Worm (Caenorhabditis elegans): ENCODE measurements around the gene ZC239.17.

The ZC239.17 gene

ce11 chrII:3225780-3226179 lies at the start of gene ZC239.17:
Gene ZC239.17 (minus strand): TSS chrII:3225880.
- TF ChIP-seq W03F9.2 (tag; optimal IDR thresholded peaks at IDR 0.05), result no peak
- no peak for TF ChIP-seq dao-5 (tag; optimal IDR thresholded peaks at IDR 0.05)
- TF ChIP-seq him-1 (tag; optimal IDR thresholded peaks at IDR 0.05), result no peak

ce11 chrII:3274923-3275322 lies 49.2 kb upstream of the ZC239.17 start, which contains the start of gene F02E11.3:
Gene F02E11.3 (minus strand): TSS chrII:3275023.
- no peak for TF ChIP-seq him-1 (tag; optimal IDR thresholded peaks at IDR 0.05)
- no peak for TF ChIP-seq dao-5 (tag; optimal IDR thresholded peaks at IDR 0.05)
- no peak for TF ChIP-seq W03F9.2 (tag; optimal IDR thresholded peaks at IDR 0.05)

DNA sequence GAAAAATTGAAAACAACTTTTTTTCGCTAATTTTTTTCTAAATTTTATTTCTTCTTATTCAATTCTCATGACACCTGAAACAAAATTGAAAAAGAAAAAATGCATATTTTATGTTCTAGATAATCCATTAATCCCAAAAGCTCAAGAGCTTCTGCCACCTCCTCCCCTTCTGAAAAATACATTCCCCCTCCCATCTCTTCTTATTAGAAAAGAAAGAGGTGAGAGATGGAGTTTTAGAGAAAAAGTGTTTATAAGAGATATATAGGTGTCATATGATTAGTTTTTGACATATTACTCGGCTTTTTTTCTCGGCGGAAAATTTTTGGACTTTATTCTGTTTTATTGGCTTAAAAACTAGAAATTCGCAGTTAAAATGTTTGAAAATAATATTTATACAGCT lies 44.9 kb upstream of the ZC239.17 start:
- TF ChIP-seq dao-5 (tag; optimal IDR thresholded peaks at IDR 0.05) (no peak), him-1 (tag; optimal IDR thresholded peaks at IDR 0.05) (no peak), W03F9.2 (tag; optimal IDR thresholded peaks at IDR 0.05) (no peak)

ce11 chrII:3267815-3268214 lies 42.1 kb upstream of the ZC239.17 start:
- TF ChIP-seq W03F9.2 (tag; optimal IDR thresholded peaks at IDR 0.05) (no peak), dao-5 (tag; optimal IDR thresholded peaks at IDR 0.05) (no peak), him-1 (tag; optimal IDR thresholded peaks at IDR 0.05) (no peak)

DNA sequence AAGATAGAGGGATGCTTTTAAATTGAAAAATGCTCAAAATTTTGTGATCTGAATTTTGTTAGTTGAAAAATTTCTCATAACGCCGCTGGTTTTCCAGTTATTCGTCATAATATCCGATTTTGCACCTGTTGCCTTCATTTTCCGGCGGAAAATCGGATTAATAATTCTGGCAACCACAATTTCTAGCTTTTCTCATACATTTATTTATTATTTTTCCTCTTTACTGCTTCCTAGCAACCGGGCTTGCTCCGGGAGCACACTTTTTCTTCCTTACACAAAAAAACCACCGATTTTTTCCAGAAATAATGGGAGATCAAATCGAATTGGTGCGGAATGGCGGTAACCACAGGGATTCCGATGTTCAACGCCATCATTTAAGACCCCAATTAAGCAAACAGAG lies 41.7 kb upstream of the ZC239.17 start, which contains the start of gene F02E11.7:
Gene F02E11.7 (plus strand): TSS at position 301 of the 400 bp plus-strand sequence.
- TF ChIP-seq dao-5 (tag; optimal IDR thresholded peaks at IDR 0.05), result no peak
- TF ChIP-seq him-1 (tag; optimal IDR thresholded peaks at IDR 0.05), result no peak
- TF ChIP-seq W03F9.2 (tag; optimal IDR thresholded peaks at IDR 0.05), result no peak

DNA sequence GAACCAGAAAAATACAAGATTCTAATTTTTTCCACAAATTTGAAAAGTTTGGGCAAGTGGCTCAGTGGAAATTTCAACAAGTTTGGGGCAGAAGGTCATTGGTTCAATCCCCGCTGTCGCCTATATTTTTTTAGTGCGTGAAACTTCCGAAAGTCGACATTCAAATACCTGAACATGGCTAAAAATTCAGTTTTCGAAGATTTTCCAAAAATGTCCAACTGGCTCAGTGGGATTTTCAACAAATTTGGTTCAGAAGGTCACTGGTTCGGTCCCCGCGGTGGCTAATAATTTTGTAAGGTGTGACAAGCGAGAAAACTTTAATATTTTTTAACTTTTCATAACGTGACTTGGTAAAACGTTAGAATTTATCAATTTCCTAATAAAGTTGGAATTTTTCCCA lies 39.0 kb upstream of the ZC239.17 start:
- TF ChIP-seq him-1 (tag; optimal IDR thresholded peaks at IDR 0.05) (no peak), dao-5 (tag; optimal IDR thresholded peaks at IDR 0.05) (no peak), W03F9.2 (tag; optimal IDR thresholded peaks at IDR 0.05) (no peak)

DNA sequence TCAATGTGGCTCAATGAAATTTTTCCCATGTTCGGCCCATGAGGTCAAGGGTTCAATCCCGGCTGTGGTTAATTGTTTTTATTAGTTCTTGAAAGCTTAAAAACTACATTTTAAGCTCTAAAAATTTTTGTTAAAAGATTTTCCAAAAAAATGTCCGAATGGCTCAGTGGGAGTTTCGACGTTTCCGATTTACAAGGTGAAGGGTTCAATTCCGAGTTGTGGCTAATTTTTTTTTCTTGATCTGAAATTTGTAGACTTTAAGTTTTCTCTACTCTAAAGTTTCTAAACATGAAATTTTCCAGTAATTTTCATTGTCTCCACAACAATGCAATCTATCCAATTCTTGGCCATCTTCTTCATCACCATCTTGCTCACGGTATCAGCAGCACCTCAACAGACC lies 36.8 kb upstream of the ZC239.17 start, which contains the start of gene F02E11.2:
Gene F02E11.2 (plus strand): TSS at position 301 of the 400 bp plus-strand sequence.
- TF ChIP-seq dao-5 (tag; optimal IDR thresholded peaks at IDR 0.05), result no peak
- TF ChIP-seq W03F9.2 (tag; optimal IDR thresholded peaks at IDR 0.05), result no peak
- TF ChIP-seq him-1 (tag; optimal IDR thresholded peaks at IDR 0.05), result no peak

DNA sequence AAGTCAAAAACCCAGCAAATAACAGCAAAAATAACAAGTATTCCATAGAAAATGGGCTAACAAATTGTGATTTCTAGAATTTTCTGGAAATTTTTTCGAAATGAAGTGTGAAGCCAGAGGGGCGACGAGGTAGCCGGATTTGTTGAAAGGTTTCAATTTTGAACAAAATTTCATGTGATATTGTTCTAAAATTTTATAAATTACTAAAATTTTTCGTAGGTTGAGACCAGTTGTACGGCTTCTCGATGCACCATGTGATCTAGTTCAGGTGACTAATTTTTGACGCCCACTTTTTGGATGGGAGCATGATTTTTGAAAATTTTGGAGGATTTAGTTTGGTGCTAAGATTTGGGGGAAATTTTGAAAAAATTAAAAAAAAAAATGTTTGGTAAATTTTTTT lies 33.6 kb upstream of the ZC239.17 start, which contains the start of gene gcy-19:
Gene gcy-19 (minus strand): TSS at position 101 of the 400 bp plus-strand sequence.
- TF ChIP-seq him-1 (tag; optimal IDR thresholded peaks at IDR 0.05) (no peak), dao-5 (tag; optimal IDR thresholded peaks at IDR 0.05) (no peak), W03F9.2 (tag; optimal IDR thresholded peaks at IDR 0.05) (no peak)

DNA sequence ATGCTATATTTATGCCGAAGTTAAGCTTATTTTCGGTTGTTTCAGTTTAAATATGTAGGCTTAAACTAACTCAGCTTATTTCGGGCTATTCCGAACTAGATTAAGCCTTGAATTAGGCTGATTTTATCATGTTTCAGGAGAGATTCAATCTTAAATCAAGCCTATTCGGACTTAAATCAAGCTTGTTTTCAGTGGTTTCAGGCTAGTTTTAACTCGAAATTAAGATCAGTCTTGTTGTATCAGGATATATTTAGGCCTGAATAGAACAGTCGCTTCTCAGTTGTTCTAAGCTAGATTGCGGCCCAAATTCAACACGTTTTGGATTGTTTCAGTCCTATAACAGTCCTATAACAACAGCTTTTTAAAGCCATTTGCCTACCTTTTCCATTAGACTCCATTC lies 26.1 kb upstream of the ZC239.17 start:
- no peak for TF ChIP-seq W03F9.2 (tag; optimal IDR thresholded peaks at IDR 0.05)
- TF ChIP-seq dao-5 (tag; optimal IDR thresholded peaks at IDR 0.05), result no peak
- no peak for TF ChIP-seq him-1 (tag; optimal IDR thresholded peaks at IDR 0.05)

DNA sequence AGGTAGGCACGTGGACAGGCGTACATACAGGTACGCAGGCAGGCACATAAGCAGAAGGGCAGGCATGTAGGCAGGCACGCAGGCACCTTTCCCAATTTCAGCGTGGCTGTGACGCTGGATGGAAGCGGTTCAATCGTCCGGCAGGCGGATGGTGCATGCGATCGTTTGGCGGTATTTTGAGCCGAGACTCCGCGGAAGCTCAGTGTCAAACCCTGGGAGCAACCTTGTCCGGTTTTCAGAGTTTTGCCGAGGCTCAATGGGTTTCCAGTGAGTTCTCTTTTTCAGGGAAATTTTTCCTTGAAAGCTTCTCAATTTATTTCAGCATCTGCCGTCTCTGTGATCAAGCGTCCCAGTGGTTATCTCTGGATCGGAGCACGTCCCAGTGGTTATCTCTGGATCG lies 24.5 kb upstream of the ZC239.17 start:
- TF ChIP-seq dao-5 (tag; optimal IDR thresholded peaks at IDR 0.05) (no peak), him-1 (tag; optimal IDR thresholded peaks at IDR 0.05) (no peak), W03F9.2 (tag; optimal IDR thresholded peaks at IDR 0.05) (no peak)

DNA sequence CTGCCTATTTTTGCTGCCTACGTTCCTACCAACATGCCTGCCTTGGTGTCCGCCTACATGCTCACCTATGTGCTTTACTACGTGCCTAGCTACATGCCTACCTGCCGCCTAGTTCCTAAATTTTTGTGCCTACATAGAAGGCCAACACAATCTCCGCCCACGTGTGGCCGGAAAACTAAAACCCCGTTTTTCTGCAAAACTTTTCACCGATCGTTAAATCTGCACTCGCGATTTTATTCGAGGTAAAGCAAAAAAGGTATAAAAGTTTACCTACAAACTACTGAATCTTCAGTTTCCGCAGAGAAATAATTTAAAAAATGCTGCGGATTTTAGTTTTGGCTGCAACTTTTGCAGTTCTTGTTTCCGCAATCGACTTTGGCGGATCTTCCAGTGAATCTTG lies 23.7 kb upstream of the ZC239.17 start, which contains the start of gene clec-124:
Gene clec-124 (plus strand): TSS at position 301 of the 400 bp plus-strand sequence.
- TF ChIP-seq dao-5 (tag; optimal IDR thresholded peaks at IDR 0.05) (no peak), W03F9.2 (tag; optimal IDR thresholded peaks at IDR 0.05) (no peak), him-1 (tag; optimal IDR thresholded peaks at IDR 0.05) (no peak)

- TF ChIP-seq dao-5 (tag; optimal IDR thresholded peaks at IDR 0.05) (no peak), him-1 (tag; optimal IDR thresholded peaks at IDR 0.05) (no peak), W03F9.2 (tag; optimal IDR thresholded peaks at IDR 0.05) (no peak)
Observed at ce11 chrII:3248043-3248718, 22.5 kb upstream of the ZC239.17 start, which contains the start of the genes fbxc-50 and C17F4.2. Gene fbxc-50 (minus strand): TSS chrII:3248123. Gene C17F4.2 (plus strand): TSS chrII:3248668.

ce11 chrII:3247556-3247955 lies 21.9 kb upstream of the ZC239.17 start:
- TF ChIP-seq him-1 (tag; optimal IDR thresholded peaks at IDR 0.05) (no peak), W03F9.2 (tag; optimal IDR thresholded peaks at IDR 0.05) (no peak), dao-5 (tag; optimal IDR thresholded peaks at IDR 0.05) (no peak)

DNA sequence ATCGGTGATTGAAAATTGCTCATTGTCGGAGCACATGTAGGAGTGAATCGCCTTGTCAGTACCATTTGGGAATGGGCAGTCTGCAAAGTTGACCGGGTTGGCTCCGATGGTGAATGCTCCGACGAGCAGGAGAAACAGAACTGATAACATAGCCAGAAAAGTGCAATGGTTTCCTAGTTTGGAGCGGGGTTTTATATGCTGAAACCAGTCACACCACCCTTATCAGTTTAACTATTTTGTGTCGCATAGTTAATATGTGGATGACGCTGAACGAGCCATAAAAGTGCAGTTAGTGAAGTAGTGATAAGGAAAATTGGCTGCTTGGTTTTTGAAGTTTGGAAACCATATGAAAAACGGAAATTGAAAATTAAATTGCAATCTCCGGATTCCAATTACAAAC lies 20.2 kb upstream of the ZC239.17 start, which contains the start of gene C17F4.7:
Gene C17F4.7 (minus strand): TSS at position 180 of the 400 bp plus-strand sequence.
- TF ChIP-seq W03F9.2 (tag; optimal IDR thresholded peaks at IDR 0.05) (no peak), dao-5 (tag; optimal IDR thresholded peaks at IDR 0.05) (no peak), him-1 (tag; optimal IDR thresholded peaks at IDR 0.05) (no peak)
